Fruit fly (Drosophila melanogaster): ENCODE data around the gene sima.
A peak's percentile ranks its signal among the peaks of the same experiment; 100 is the strongest.

DNA sequence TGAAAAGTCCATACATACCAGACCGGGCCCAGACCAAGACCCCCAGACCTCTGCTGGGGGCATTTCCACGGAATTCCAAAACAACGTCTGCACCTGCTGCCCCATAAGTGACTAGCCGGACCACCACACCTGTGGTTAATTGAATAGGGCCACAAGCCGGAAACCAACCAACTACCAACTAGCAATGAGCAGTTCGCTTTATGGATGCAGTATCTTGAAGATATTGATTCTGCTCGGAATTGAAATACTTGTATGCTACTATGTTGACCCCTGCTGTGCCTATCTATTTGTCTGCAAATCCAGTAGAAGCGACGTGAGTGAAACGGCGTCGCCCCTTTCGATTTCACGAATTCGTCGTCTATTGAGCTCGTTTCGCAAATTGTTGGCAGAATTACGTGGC, 37.7 kb downstream of the sima start:
- TF ChIP-seq OdsH (GFP tag; optimal IDR thresholded peaks at IDR 0.05) (peak; percentile 26), dl (GFP tag; optimal IDR thresholded peaks at IDR 0.05; ENCODE audit: insufficient read depth in 1 of 2, partially characterized antibody in 2 of 2) (no peak), pan (optimal IDR thresholded peaks at IDR 0.05) (no peak), usp (GFP tag; optimal IDR thresholded peaks at IDR 0.05) (no peak), HLH106 (tag; optimal IDR thresholded peaks at IDR 0.05) (peak; percentile 39), Abd-B (GFP tag; optimal IDR thresholded peaks at IDR 0.05) (no peak), GATAd (GFP tag; optimal IDR thresholded peaks at IDR 0.05) (no peak)
